Fruit fly (Drosophila melanogaster) whole organism, wandering third instar larva: Measurements from ENCODE around the gene zfh2.

Source experiments
- Abd-B ChIP-seq: fragments of >200 bp; optimal IDR thresholded peaks from 2 replicates; lab custom pipeline; 2017; ENCODE audit warnings: missing biosample characterization, missing genetic modification characterization
- Dfd ChIP-seq: fragments of >200 bp; optimal IDR thresholded peaks from 2 replicates; lab custom pipeline; 2017; ENCODE audit warnings: missing biosample characterization, missing genetic modification characterization
- dmrt93B ChIP-seq: fragments of 200-800 bp; sonication (Bioruptor generic); optimal IDR thresholded peaks from 2 replicates; lab custom pipeline; 2018; ENCODE audit warnings: missing biosample characterization, mild to moderate bottlenecking, missing genetic modification characterization
- ey ChIP-seq: fragments of 200-800 bp; sonication (Bioruptor generic); optimal IDR thresholded peaks from 2 replicates; lab custom pipeline; 2016; ENCODE audit warnings: missing biosample characterization, missing genetic modification characterization
- h ChIP-seq: fragments of 200-800 bp; sonication (Bioruptor generic); optimal IDR thresholded peaks from 3 replicates; lab custom pipeline; 2016; ENCODE audit warnings: missing biosample characterization, mild to moderate bottlenecking, missing genetic modification characterization
- jim ChIP-seq: fragments of 175-275, 200-325 bp; sonication (Bioruptor generic); optimal IDR thresholded peaks from 2 replicates; lab custom pipeline; 2016; ENCODE audit warnings: missing biosample characterization, mild to moderate bottlenecking, missing genetic modification characterization
- psq ChIP-seq: fragments of 200-800 bp; sonication (Bioruptor generic); optimal IDR thresholded peaks from 3 replicates; lab custom pipeline; 2017; ENCODE audit warnings: missing biosample characterization, mild to moderate bottlenecking, missing genetic modification characterization, moderate library complexity
- tai ChIP-seq: sonication (Bioruptor generic); optimal IDR thresholded peaks from 2 replicates; lab custom pipeline; 2016; ENCODE audit warnings: missing biosample characterization, missing genetic modification characterization
- woc ChIP-seq: sonication (Bioruptor generic); optimal IDR thresholded peaks from 2 replicates; lab custom pipeline; 2016; ENCODE audit warnings: missing biosample characterization, mild to moderate bottlenecking, missing genetic modification characterization

dm6 chr4:482659-483134, 18.9 kb upstream of the zfh2 start:
- TF ChIP-seq h: no peak
- TF ChIP-seq Abd-B (GFP tag; lab: Kevin White, UChicago): no peak
- peak; percentile 19 for TF ChIP-seq ey
- peak; percentile 54 for TF ChIP-seq woc
- no peak for TF ChIP-seq dmrt93B (GFP tag; lab: Kevin White, UChicago)
- TF ChIP-seq psq (GFP tag; lab: Kevin White, UChicago): no peak
- TF ChIP-seq jim (GFP tag; lab: Kevin White, UChicago): no peak
- TF ChIP-seq Dfd (GFP tag; lab: Kevin White, UChicago): no peak
- TF ChIP-seq tai (GFP tag; lab: Kevin White, UChicago): no peak
